Worm (Caenorhabditis elegans) whole organism, late embryonic: ENCODE measurements around the gene emb-27.

Experiments used
- C08G9.2 ChIP-seq: sonication (generic microtip); optimal IDR thresholded peaks from 2 replicates; lab custom pipeline; 2016; ENCODE audit warnings: mild to moderate bottlenecking, missing genetic modification characterization, moderate library complexity, missing compliant biosample characterization
- C38D4.7 ChIP-seq: fragments of 200-800 bp; sonication (Bioruptor generic); optimal IDR thresholded peaks from 2 replicates; lab custom pipeline; 2018; ENCODE audit warnings: mild to moderate bottlenecking, missing genetic modification characterization, moderate library complexity, missing compliant biosample characterization
- F13H6.1 ChIP-seq: sonication (generic microtip); optimal IDR thresholded peaks from 2 replicates; lab custom pipeline; 2016; ENCODE audit warnings: missing genetic modification characterization, missing compliant biosample characterization
- K09A11.1 ChIP-seq: sonication (generic microtip); optimal IDR thresholded peaks from 2 replicates; lab custom pipeline; 2017; ENCODE audit warnings: antibody characterized with exemption, mild to moderate bottlenecking, missing genetic modification characterization, missing compliant biosample characterization; ENCODE audit not compliant: insufficient read depth
- T23F11.4 ChIP-seq: fragments of 200-800 bp; sonication (Bioruptor generic); optimal IDR thresholded peaks from 2 replicates; lab custom pipeline; 2018; ENCODE audit warnings: mild to moderate bottlenecking, missing genetic modification characterization, missing compliant biosample characterization
- Y22D7AL.16 ChIP-seq: sonication (generic microtip); optimal IDR thresholded peaks from 2 replicates; lab custom pipeline; 2016; ENCODE audit warnings: missing genetic modification characterization, missing compliant biosample characterization
- ahr-1 ChIP-seq: sonication (generic microtip); optimal IDR thresholded peaks from 2 replicates; lab custom pipeline; 2016; ENCODE audit warnings: missing genetic modification characterization, missing compliant biosample characterization
- ceh-24 ChIP-seq: sonication (generic microtip); optimal IDR thresholded peaks from 2 replicates; lab custom pipeline; 2016; ENCODE audit warnings: mild to moderate bottlenecking, missing genetic modification characterization, missing compliant biosample characterization
- ceh-30 ChIP-seq: fragments of 150-350 bp; optimal IDR thresholded peaks from 2 replicates; lab custom pipeline; 2014; ENCODE audit warnings: missing biosample characterization, missing genetic modification characterization
- ceh-31 ChIP-seq: sonication (generic microtip); optimal IDR thresholded peaks from 2 replicates; lab custom pipeline; 2016; ENCODE audit warnings: missing genetic modification characterization, missing compliant biosample characterization
- ceh-48 ChIP-seq: sonication (generic microtip); optimal IDR thresholded peaks from 2 replicates; lab custom pipeline; 2016; ENCODE audit warnings: missing genetic modification characterization, inconsistent platforms, missing compliant biosample characterization
- ceh-9 ChIP-seq: sonication (generic microtip); optimal IDR thresholded peaks from 2 replicates; lab custom pipeline; 2016; ENCODE audit warnings: mild to moderate bottlenecking, missing genetic modification characterization, inconsistent platforms, missing compliant biosample characterization
- che-1 ChIP-seq: sonication (generic microtip); optimal IDR thresholded peaks from 2 replicates; lab custom pipeline; 2016; ENCODE audit warnings: mild to moderate bottlenecking, missing genetic modification characterization, missing compliant biosample characterization
- dve-1 ChIP-seq: sonication (generic microtip); optimal IDR thresholded peaks from 2 replicates; lab custom pipeline; 2017; ENCODE audit warnings: antibody characterized with exemption, mild to moderate bottlenecking, missing genetic modification characterization, missing compliant biosample characterization
- elt-2 ChIP-seq: sonication (generic microtip); optimal IDR thresholded peaks from 2 replicates; lab custom pipeline; 2016; ENCODE audit warnings: missing genetic modification reagents, missing genetic modification characterization, missing compliant biosample characterization
- ets-4 ChIP-seq: sonication (generic microtip); optimal IDR thresholded peaks from 2 replicates; lab custom pipeline; 2016; ENCODE audit warnings: missing genetic modification characterization, missing compliant biosample characterization
- fkh-10 ChIP-seq: fragments of 150-350 bp; optimal IDR thresholded peaks from 2 replicates; lab custom pipeline; 2014; ENCODE audit warnings: missing biosample characterization, missing genetic modification reagents, missing genetic modification characterization
- hlh-15 ChIP-seq: sonication (generic microtip); optimal IDR thresholded peaks from 2 replicates; lab custom pipeline; 2016; ENCODE audit warnings: missing genetic modification characterization, missing compliant biosample characterization
- lim-6 ChIP-seq: sonication (generic microtip); optimal IDR thresholded peaks from 2 replicates; lab custom pipeline; 2016; ENCODE audit warnings: missing genetic modification characterization, missing compliant biosample characterization
- madf-2 ChIP-seq: sonication (generic microtip); optimal IDR thresholded peaks from 2 replicates; lab custom pipeline; 2017; ENCODE audit warnings: missing genetic modification characterization, missing compliant biosample characterization
- nfya-1 ChIP-seq: sonication (generic microtip); optimal IDR thresholded peaks from 2 replicates; lab custom pipeline; 2017; ENCODE audit warnings: missing genetic modification characterization, mild to moderate bottlenecking, missing compliant biosample characterization, antibody characterized with exemption, moderate library complexity
- npax-4 ChIP-seq: sonication (generic microtip); optimal IDR thresholded peaks from 2 replicates; lab custom pipeline; 2016; ENCODE audit warnings: missing genetic modification characterization, missing compliant biosample characterization
- odd-2 ChIP-seq: sonication (generic microtip); optimal IDR thresholded peaks from 2 replicates; lab custom pipeline; 2017; ENCODE audit warnings: antibody characterized with exemption, mild to moderate bottlenecking, missing genetic modification characterization, missing compliant biosample characterization
- pag-3 ChIP-seq: sonication (generic microtip); optimal IDR thresholded peaks from 2 replicates; lab custom pipeline; 2016; ENCODE audit warnings: missing compliant biosample characterization, missing genetic modification characterization, borderline replicate concordance
- pat-9 ChIP-seq: fragments of 200-800 bp; sonication (Bioruptor generic); optimal IDR thresholded peaks from 2 replicates; lab custom pipeline; 2018; ENCODE audit warnings: mild to moderate bottlenecking, missing genetic modification characterization, moderate library complexity, missing compliant biosample characterization
- rnt-1 ChIP-seq: sonication (generic microtip); optimal IDR thresholded peaks from 2 replicates; lab custom pipeline; 2016; ENCODE audit warnings: missing genetic modification characterization, missing compliant biosample characterization
- tbx-2 ChIP-seq: sonication (generic microtip); optimal IDR thresholded peaks from 2 replicates; lab custom pipeline; 2016; ENCODE audit warnings: missing genetic modification characterization, missing compliant biosample characterization
- tbx-7 ChIP-seq: sonication (generic microtip); optimal IDR thresholded peaks from 2 replicates; lab custom pipeline; 2016; ENCODE audit warnings: missing genotype, missing genetic modification characterization, missing compliant biosample characterization
- unc-3 ChIP-seq, 2 experiments: fragments of 200-800 bp in 1 of 2; sonication (Bioruptor generic) in 1 of 2; sonication (generic microtip) in 1 of 2; conservative IDR thresholded peaks in 1 of 2; optimal IDR thresholded peaks in 1 of 2; 2 replicates each; pipeline versions ENCODE4 v1.3.6 to Lab custom; 2016 to 2022; ENCODE audit warnings: missing compliant biosample characterization in 2 of 2, missing genetic modification characterization in 2 of 2, missing genetic modification reagents in 1 of 2
- unc-42 ChIP-seq: sonication (generic microtip); optimal IDR thresholded peaks from 2 replicates; lab custom pipeline; 2016; ENCODE audit warnings: missing genotype, missing genetic modification characterization, missing compliant biosample characterization
- unc-55 ChIP-seq: sonication (generic microtip); optimal IDR thresholded peaks from 2 replicates; lab custom pipeline; 2017; ENCODE audit warnings: missing biosample characterization, missing genetic modification reagents, missing genetic modification characterization
- unc-86 ChIP-seq: sonication (generic microtip); optimal IDR thresholded peaks from 2 replicates; lab custom pipeline; 2016; ENCODE audit warnings: missing genetic modification characterization, missing compliant biosample characterization
- zip-5 ChIP-seq: sonication (generic microtip); optimal IDR thresholded peaks from 2 replicates; lab custom pipeline; 2016; ENCODE audit warnings: missing genetic modification characterization, missing compliant biosample characterization
- ztf-16 ChIP-seq: sonication (generic microtip); optimal IDR thresholded peaks from 2 replicates; lab custom pipeline; 2017; ENCODE audit warnings: missing genetic modification characterization, missing compliant biosample characterization

The emb-27 gene

DNA sequence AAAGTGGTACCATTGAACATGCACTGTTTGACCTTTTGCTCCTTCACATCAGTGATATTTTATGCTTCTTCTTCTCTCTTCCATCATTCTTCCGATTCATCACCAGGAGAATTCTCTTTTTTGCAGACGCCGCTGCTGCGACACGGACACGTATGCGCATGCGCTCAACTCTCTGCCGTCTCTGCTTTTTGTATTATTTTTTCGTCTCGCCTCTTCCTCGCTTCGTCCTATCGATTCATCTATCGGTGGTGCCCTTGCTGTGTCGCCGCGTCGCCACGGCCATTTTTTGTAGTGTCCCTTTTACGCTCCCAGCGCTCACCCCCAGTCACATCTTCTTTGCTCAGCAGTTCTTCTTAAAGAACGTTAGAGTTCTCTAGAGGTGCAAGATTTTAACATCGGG lies 35.8 kb downstream of the emb-27 start (continued):
- TF ChIP-seq K09A11.1 (tag; lab: Kevin White, UChicago) (no peak), pat-9 (tag; lab: Kevin White, UChicago) (no peak)

DNA sequence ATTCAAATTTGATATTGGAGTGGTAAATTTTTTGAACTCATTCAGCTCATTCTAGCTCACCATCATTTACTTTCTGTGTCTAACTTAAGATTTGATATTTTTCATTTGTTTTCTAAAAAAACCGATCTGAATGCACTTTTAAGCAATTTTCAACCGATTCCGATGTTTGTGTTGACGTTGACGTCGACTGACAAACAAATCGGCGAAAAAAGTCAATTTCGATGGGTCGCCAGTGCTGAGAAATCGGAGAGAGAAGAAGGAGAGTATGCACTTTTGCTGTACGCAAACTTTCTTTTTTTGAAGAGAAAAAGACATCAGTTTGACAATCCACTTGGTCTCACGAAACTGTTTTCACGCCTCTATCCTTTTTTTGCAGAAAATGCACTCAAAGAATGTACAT lies 36.5 kb downstream of the emb-27 start:
- TF ChIP-seq rnt-1 (no peak), fkh-10 (GFP tag; lab: Kevin White, UChicago) (no peak), che-1 (tag; lab: Kevin White, UChicago) (no peak), tbx-7 (tag; lab: Kevin White, UChicago) (no peak), C08G9.2 (tag; lab: Kevin White, UChicago) (no peak), pag-3 (tag; lab: Kevin White, UChicago) (no peak), lim-6 (tag; lab: Kevin White, UChicago) (no peak)

DNA sequence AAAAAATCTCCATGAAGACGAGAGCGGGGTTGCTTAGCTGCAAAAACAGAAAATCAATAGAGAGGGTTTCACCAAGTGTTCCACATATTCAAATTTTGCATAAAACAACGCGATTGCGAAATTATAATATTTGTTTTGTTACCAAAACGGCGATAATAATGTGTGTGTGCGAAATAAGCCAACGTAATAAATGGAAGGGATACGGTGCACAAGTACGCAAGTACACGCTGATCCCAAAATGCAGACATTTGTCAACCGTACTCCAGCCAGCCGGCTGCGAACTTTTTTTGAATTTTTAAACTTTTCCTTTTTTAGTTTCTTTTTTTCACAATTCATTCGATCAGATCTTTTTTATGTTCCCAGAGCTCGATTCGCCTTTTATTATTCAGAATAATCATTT lies 37.1 kb downstream of the emb-27 start, which contains the start of gene ire-1:
Gene ire-1 (minus strand): TSS at position 44 of the 400 bp plus-strand sequence.
- TF ChIP-seq tbx-2 (tag; lab: Kevin White, UChicago) (no peak), unc-42 (tag; lab: Kevin White, UChicago) (peak; percentile 34), zip-5 (tag; lab: Kevin White, UChicago) (no peak), unc-3 (GFP tag; conservative IDR thresholded peaks at IDR 0.05; lab: Robert Waterston, UW) (peak; percentile 13; the same call in 1 of the 2 replicates), unc-3 (tag; optimal IDR thresholded peaks at IDR 0.05; lab: Kevin White, UChicago) (no peak), unc-86 (tag; lab: Kevin White, UChicago) (no peak), ceh-30 (tag; lab: Kevin White, UChicago) (no peak), hlh-15 (tag; lab: Kevin White, UChicago) (no peak), ceh-31 (peak; percentile 37), dve-1 (tag; lab: Kevin White, UChicago) (peak; percentile 53), ztf-16 (no peak), ets-4 (tag; lab: Kevin White, UChicago) (no peak), unc-55 (GFP tag; lab: Kevin White, UChicago) (no peak), pag-3 (tag; lab: Kevin White, UChicago) (no peak), pat-9 (tag; lab: Kevin White, UChicago) (no peak), ahr-1 (tag; lab: Kevin White, UChicago) (no peak), nfya-1 (peak; percentile 73), elt-2 (tag; lab: Kevin White, UChicago) (peak; percentile 3), C38D4.7 (GFP tag; lab: Kevin White, UChicago) (no peak), ceh-48 (tag; lab: Kevin White, UChicago) (no peak), T23F11.4 (GFP tag; lab: Kevin White, UChicago) (no peak), Y22D7AL.16 (tag; lab: Kevin White, UChicago) (no peak), madf-2 (tag; lab: Kevin White, UChicago) (no peak), ceh-24 (tag; lab: Kevin White, UChicago) (no peak)

DNA sequence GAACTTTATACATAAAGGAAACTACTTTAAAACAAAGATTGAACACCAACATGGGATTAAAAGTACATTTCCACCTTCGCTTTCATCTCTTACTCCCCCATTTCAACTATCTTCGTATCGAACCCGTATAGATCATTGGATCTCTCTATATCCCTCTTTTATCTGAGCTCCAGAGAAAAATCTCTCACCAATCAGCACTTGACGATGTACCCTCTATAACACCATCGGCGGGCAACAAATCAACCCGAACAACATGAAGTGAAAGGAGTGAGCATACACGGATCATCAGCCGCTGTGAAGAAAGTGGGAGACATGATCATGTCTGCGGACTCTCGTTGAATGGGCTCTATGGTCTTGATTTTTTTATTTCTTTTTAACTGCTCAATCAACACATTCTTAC lies 44.5 kb downstream of the emb-27 start:
- TF ChIP-seq npax-4 (tag; lab: Kevin White, UChicago) (no peak), F13H6.1 (tag; lab: Kevin White, UChicago) (no peak), hlh-15 (tag; lab: Kevin White, UChicago) (no peak), nfya-1 (peak; percentile 77), elt-2 (tag; lab: Kevin White, UChicago) (no peak)

DNA sequence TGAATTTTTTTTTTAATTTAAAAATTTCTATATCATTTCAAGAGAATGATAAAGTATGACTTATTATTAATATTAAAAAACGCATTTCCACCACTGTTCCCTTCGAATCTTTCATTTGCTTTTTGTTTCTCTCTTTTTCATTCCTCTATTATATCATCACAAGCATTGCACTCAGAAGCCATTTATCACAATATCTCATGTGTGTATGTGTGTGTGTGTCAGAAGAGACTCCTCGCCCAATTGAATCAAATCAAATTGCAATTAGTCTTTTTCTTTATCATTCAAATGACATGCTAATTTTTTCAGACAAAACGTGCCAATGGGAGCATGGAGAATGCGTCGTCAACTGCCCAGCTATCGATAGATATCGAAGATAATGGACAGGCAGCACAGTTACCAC lies 45.8 kb downstream of the emb-27 start, which contains the start of gene unc-105:
Gene unc-105 (plus strand): TSS at position 301 of the 400 bp plus-strand sequence.
- TF ChIP-seq che-1 (tag; lab: Kevin White, UChicago) (no peak), ahr-1 (tag; lab: Kevin White, UChicago) (no peak), odd-2 (no peak), rnt-1 (no peak), npax-4 (tag; lab: Kevin White, UChicago) (no peak), unc-42 (tag; lab: Kevin White, UChicago) (no peak), ceh-9 (no peak)
- TF ChIP-seq, all 69 proteins: peak for 0
